Fruit fly (Drosophila melanogaster) whole organism: Measurements from ENCODE around the gene RpL7-like.

ENCODE experiments used
- CG8478 ChIP-seq: fragments of >200 bp; optimal IDR thresholded peaks from 2 replicates; lab custom pipeline; 2018; ENCODE audit warnings: inconsistent platforms
- Dll ChIP-seq: fragments of >200 bp; optimal IDR thresholded peaks from 2 replicates; lab custom pipeline; 2017
- EcR ChIP-seq, 2 experiments: fragments of >200 bp; optimal IDR thresholded peaks; 2 replicates each; lab custom pipeline; 2017; ENCODE audit warnings: missing biosample characterization in 2 of 2, missing genetic modification characterization in 2 of 2, missing genetic modification reagents in 2 of 2
- pan ChIP-seq: fragments of >200 bp; optimal IDR thresholded peaks from 2 replicates; lab custom pipeline; 2017
- psq ChIP-seq: fragments of >200 bp; optimal IDR thresholded peaks from 2 replicates; lab custom pipeline; 2017
- usp ChIP-seq: fragments of >200 bp; optimal IDR thresholded peaks from 2 replicates; lab custom pipeline; 2017; ENCODE audit warnings: missing biosample characterization, missing genetic modification characterization, mixed read lengths

RpL7-like gene

DNA sequence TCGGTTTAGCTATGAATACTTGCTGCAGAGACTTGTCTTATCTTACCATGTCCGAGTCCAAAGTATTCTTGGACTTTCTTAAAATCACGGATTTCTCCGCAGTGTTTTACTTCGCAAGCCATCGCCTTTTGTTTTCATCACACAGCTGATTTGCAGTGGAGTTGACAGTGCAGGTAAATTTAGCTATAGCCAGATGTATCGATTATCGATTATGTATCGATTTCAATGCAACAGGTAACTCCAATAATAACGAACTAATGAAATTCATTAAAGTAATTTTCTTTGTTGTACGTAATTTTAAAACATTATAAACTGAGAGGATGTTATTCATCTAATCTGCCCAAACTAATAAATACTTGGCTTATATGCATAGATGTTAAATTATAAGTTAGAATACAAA is 6.9 kb downstream of the RpL7-like start, which contains the start of gene Rab3-GAP:
Rab3-GAP (minus strand) TSS at position 150 of the 400 bp plus-strand sequence.
- TF ChIP-seq psq (lab: Kevin White, UChicago) (no peak), CG8478 (lab: Kevin White, UChicago) (no peak), usp (no peak), Dll (lab: Kevin White, UChicago) (no peak), EcR (GFP tag; optimal IDR thresholded peaks at IDR 0.05; lab: Kevin White, UChicago) (no peak), pan (lab: Kevin White, UChicago) (no peak)

DNA sequence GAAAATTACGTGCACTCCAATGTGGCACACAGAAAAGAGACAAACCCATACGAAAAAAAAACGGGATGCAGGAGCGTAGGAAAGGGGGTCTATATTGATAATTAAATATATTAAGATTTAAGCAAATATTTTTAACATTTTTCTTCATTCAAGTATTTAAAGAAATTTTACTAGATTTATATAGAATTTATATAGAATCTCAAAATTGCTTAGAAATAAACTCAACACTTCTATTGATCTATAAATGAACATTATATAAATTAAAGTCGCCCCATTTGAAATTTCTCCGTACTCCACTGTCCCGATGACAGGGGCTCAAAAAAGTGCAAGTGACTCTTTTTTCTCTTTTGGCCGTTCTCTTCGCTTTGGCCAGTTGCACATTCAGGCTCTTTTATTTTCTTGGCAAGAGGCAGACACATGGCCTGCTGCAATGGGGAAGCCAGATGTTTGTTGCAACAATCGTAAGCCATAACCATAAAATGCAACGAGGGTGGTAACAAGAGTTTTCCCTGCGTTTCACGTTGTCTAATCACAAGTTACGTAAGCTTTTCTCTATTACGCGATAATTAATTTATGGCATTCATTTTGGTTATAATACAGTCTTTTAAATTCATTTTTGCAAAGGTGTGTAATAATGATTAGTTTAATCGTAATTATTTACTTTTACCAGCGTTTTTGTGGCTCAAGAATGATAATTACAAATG is 9.7 kb downstream of the RpL7-like start:
- TF ChIP-seq psq (lab: Kevin White, UChicago), result no peak

DNA sequence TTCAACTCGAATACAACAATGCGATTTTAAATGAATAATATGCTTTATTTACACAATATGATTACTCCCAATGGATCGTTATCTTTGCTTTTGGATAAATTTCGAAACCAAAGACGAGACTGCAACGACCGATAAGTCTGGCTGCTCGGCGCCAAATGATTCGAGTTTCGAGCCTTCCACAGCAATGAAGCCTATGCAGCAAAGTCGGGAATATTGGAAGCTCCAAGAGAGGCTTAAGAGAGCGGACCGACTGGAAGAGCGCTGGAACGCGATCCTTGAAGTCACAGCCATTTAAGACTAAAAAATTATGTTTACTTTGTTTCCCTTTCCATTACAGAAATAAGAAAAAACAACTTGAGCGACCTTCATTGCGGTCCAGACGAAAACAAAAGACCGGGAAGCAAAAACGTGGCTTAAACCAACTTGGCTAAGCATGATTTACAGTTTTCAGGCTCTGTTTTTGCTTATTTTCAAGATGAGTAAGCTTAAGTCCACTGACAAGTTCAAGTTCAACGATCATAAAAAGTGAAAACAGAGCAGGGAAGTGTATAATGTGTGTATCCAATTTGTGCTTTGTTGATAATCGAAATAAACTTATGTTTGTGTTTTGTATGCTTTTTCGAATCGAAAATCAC is 10.6 kb downstream of the RpL7-like start, which contains the start of gene firl:
firl (minus strand) TSS at position 159 of the 635 bp plus-strand sequence.
- no peak for TF ChIP-seq Dll (lab: Kevin White, UChicago)
- no peak for TF ChIP-seq CG8478 (lab: Kevin White, UChicago)
- no peak for TF ChIP-seq EcR (GFP tag; optimal IDR thresholded peaks at IDR 0.05; lab: Kevin White, UChicago)
- no peak for TF ChIP-seq psq (lab: Kevin White, UChicago)
- TF ChIP-seq usp, result no peak

DNA sequence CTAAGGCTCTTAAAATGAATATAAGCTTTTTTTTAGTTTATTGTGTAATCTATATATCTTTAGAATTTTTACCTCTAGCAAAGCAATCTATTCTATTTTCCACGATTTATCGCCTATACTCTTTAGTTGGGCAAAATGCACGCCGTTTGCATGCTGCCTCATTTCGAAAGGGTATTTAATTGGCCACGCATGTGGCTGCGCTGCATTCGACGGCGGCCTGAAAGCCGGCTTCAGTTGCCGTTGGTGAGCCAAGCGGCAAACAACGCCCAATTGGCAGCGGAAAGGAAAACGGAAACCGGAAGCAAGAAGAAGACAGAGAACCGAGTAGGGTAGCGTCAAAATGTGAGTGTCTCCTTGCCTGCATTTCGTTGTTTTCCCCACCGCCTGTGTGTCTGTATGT is 19.7 kb downstream of the RpL7-like start, which contains the start of gene CG14947:
CG14947 (plus strand) TSS at position 251 of the 400 bp plus-strand sequence.
- no peak for TF ChIP-seq usp
- TF ChIP-seq CG8478 (lab: Kevin White, UChicago), result no peak
- no peak for TF ChIP-seq EcR (GFP tag; optimal IDR thresholded peaks at IDR 0.05; lab: Kevin White, UChicago)
- TF ChIP-seq psq (lab: Kevin White, UChicago), result no peak
- no peak for TF ChIP-seq pan (lab: Kevin White, UChicago)
- TF ChIP-seq Dll (lab: Kevin White, UChicago), result no peak

DNA sequence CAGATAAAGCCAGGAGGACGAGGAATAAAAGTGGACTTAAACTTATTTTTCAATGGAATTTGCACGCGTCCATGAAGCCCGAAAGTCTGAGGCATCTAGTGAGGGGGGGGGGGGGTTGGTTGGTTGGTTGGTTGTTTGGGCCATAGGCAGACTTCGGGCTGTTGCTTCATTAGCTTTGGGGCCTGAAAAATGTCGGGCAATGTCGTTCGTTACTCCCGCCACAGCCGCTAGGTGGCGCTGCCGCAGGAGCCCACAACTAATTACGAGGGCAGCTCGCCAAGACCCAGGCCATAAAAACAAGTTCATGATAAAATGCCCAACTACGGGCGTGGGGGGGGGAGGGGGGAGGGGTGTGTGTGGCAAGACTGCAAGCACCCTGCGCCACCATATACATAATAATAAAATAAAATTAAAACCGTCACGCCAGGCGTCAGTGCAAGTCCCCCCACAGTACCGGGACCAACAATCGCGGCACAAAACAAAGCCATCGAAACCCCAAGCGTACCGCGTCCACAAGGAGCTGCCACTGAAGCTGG is 22.1 kb downstream of the RpL7-like start:
- TF ChIP-seq CG8478 (lab: Kevin White, UChicago) (no peak), pan (lab: Kevin White, UChicago) (no peak), psq (lab: Kevin White, UChicago) (no peak), EcR (GFP tag; optimal IDR thresholded peaks at IDR 0.05; lab: Kevin White, UChicago) (no peak), usp (no peak), Dll (lab: Kevin White, UChicago) (no peak)

DNA sequence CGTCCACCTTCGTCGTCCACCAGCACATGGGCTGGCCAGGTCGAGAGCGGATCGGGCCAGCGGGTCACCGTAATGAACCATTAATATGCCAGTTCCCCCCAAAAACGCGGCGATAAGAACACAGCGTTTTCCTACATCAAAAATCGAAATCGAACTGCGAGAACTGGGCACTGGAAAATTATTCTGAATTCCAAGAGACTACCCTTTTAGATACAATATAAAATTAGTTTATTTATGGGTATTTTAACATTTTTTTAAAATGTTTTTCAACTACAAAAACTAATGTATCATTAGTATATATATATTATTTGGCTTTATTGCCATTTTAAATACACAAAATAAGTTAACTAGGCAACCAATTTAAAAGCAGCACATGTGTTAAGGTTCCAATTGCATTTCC is 22.6 kb downstream of the RpL7-like start:
- no peak for TF ChIP-seq usp
- TF ChIP-seq CG8478 (lab: Kevin White, UChicago), result no peak
- TF ChIP-seq pan (lab: Kevin White, UChicago), result no peak
- TF ChIP-seq EcR (GFP tag; optimal IDR thresholded peaks at IDR 0.05; lab: Kevin White, UChicago), result no peak
- no peak for TF ChIP-seq psq (lab: Kevin White, UChicago)
- no peak for TF ChIP-seq Dll (lab: Kevin White, UChicago)

DNA sequence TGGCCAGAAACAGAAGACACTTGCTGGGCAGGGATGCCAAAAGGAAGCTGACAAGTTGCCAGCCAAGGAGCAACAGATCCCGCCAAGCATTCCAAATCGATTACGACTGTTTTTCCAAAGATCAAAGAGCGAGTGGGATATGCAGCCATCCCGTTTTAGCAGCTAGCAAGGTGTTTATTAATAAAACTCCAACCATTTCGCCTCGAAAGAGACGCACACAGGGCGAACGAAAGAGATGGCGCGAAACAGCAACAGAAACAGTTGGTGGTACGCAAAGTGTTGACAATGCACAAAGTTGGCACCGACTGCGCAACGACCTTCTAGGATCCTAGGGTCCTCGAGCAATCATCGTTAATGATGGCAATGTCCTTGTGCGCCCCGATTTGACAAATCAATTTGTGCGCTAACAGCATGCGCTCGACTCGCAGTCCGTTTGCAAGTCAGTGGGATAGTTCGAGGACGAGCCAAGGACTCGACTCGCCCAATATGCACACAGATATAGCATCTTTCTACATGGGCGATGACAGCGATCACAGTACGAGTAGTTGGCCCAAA is 23.8 kb downstream of the RpL7-like start:
- TF ChIP-seq Dll (lab: Kevin White, UChicago), result no peak
- TF ChIP-seq CG8478 (lab: Kevin White, UChicago), result no peak
- no peak for TF ChIP-seq usp
- TF ChIP-seq pan (lab: Kevin White, UChicago), result no peak
- TF ChIP-seq psq (lab: Kevin White, UChicago), result no peak
- TF ChIP-seq EcR (GFP tag; optimal IDR thresholded peaks at IDR 0.05; lab: Kevin White, UChicago), result no peak

DNA sequence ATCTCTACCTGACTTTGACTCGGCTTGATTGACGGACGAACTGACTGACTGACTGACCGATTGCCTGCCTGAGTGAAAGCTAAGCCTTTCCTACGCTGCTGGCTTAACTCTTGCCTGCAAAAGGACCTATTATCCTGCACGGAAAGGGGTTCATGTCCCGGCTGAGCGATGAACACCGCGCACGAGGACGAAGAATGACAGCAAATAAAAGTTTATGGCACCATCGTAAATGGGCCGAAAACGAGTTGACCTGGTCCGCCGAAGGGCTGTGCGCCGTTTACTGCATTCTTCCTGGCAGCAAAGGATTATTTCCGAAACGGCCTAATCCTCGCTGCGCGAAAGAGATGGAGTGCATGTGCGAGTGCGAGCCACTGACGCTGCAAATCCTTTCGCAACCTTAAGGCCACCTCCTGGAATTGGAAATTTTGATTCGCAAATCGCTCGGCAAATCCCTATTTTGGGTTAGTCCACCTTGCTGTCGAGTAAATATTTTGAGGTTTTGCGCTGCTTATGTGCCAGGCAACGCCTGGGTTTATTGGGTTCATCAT is 25.1 kb downstream of the RpL7-like start:
- TF ChIP-seq Dll (lab: Kevin White, UChicago) (no peak), psq (lab: Kevin White, UChicago) (no peak), EcR (GFP tag; optimal IDR thresholded peaks at IDR 0.05; lab: Kevin White, UChicago) (no peak), CG8478 (lab: Kevin White, UChicago) (no peak), usp (no peak), pan (lab: Kevin White, UChicago) (no peak)

DNA sequence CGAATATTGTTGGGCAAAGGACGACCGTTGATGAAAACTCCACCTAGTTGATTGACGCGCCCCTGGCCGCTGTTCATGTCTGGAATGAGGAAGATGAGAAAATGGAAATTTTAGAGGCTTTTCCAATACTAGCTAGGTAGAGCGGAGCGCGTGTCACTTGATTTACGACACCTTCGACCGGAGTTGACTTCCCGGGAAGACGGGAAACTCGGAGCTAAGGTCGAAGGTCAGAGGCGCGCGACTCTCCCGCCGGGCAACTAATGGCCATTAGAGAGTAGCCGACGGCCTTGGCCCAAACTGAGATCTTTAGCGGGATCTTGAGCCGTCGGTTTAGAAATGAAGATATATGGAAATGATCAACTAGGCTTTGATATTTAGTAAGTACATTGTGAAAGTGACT is 28.9 kb downstream of the RpL7-like start:
- TF ChIP-seq CG8478 (lab: Kevin White, UChicago) (no peak), EcR (GFP tag; optimal IDR thresholded peaks at IDR 0.05; lab: Kevin White, UChicago) (no peak), psq (lab: Kevin White, UChicago) (no peak), pan (lab: Kevin White, UChicago) (no peak), usp (no peak)

DNA sequence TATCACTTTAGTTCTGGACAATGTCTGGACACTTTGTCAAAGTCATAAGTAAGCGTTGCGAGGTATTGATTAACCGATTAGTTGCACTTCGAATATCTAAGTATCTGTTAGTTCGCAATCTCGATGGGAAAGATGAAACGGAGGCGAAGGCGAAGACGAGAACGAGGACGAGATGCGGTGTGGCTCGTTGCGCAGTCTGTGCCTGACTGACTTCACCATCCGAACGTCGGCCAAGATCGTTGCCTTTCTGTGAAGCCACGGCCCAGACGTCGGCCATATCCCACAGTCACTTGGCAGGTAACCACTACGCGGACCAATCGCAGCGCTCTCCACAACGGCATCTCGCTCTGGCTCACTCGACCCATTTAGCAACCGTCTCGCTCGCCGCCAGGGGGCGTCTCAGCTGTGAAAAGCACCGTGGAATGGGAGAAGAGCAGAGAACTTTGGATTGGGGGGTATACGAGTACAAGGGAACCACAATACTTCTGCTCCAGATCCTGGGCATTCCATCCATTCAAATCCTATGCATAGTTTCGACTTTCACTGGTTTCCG is 29.6 kb downstream of the RpL7-like start, which contains the start of gene prd:
prd (minus strand) TSS at position 209 of the 553 bp plus-strand sequence.
- TF ChIP-seq pan (lab: Kevin White, UChicago) (no peak), psq (lab: Kevin White, UChicago) (no peak), EcR (GFP tag; optimal IDR thresholded peaks at IDR 0.05; lab: Kevin White, UChicago) (no peak), Dll (lab: Kevin White, UChicago) (no peak), usp (no peak), CG8478 (lab: Kevin White, UChicago) (no peak)

DNA sequence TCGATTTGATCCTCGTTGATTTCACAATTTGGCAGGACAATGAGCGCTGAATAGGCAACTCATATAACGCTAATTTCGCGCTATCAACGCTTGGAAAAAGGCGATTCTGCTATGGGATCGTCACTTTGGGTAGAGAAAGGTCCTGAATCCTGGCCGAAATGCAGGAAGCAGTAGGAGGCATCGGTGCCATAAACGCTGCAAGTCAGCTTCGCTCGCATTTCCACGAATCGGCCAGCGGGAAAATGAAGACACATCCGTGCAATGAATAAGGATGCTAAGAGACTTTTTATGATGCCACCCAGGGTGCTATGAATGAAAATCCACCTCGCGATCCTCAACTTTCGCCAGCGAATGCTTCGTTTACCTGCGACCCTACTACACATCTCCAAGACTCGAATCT is 31.3 kb downstream of the RpL7-like start:
- no peak for TF ChIP-seq pan (lab: Kevin White, UChicago)
- TF ChIP-seq Dll (lab: Kevin White, UChicago), result no peak
- TF ChIP-seq CG8478 (lab: Kevin White, UChicago), result no peak
- TF ChIP-seq usp, result no peak
- no peak for TF ChIP-seq EcR (GFP tag; optimal IDR thresholded peaks at IDR 0.05; lab: Kevin White, UChicago)
- no peak for TF ChIP-seq psq (lab: Kevin White, UChicago)
